Worm (Caenorhabditis elegans) whole organism, L1 larva: ENCODE measurements around the gene nlp-2.
A peak's percentile ranks its signal among the peaks of the same experiment; 100 is the strongest.

Source experiments
- dpl-1 ChIP-seq, 3 experiments: fragments of 150-350 bp in 2 of 3; sonication (generic microtip) in 1 of 3; optimal IDR thresholded peaks; 2 replicates each; lab custom pipeline; 2014 to 2017; ENCODE audit warnings: missing biosample characterization in 3 of 3, missing genetic modification characterization in 3 of 3, missing genetic modification reagents in 3 of 3
- egl-13 ChIP-seq: sonication (generic microtip); optimal IDR thresholded peaks from 2 replicates; lab custom pipeline; 2016; ENCODE audit warnings: missing genotype, missing genetic modification reagents, missing genetic modification characterization, missing compliant biosample characterization
- nhr-20 ChIP-seq: sonication (generic microtip); optimal IDR thresholded peaks from 2 replicates; lab custom pipeline; 2016; ENCODE audit warnings: mild to moderate bottlenecking, missing genetic modification characterization, missing compliant biosample characterization
- nhr-76 ChIP-seq: sonication (generic microtip); optimal IDR thresholded peaks from 2 replicates; lab custom pipeline; 2017; ENCODE audit warnings: missing biosample characterization, missing genetic modification characterization
- swsn-7 ChIP-seq: sonication (generic microtip); optimal IDR thresholded peaks from 2 replicates; lab custom pipeline; 2016; ENCODE audit warnings: missing genetic modification characterization, missing compliant biosample characterization

- TF ChIP-seq nhr-20 (tag; lab: Kevin White, UChicago) (peak; percentile 12), egl-13 (tag; lab: Kevin White, UChicago) (no peak), nhr-76 (tag; lab: Kevin White, UChicago) (no peak), dpl-1 (GFP tag; optimal IDR thresholded peaks at IDR 0.05; lab: Kevin White, UChicago) (no peak), swsn-7 (tag; lab: Kevin White, UChicago) (no peak)
Observed at ce11 chrX:2380818-2381217, 36.3 kb upstream of the nlp-2 start.
